Worm (Caenorhabditis elegans) whole organism, midembryonic: ENCODE results near the gene alg-2.
A peak's percentile ranks its signal among the peaks of the same experiment; 100 is the strongest.
"Not testable (repeated sequence)": the region's sequence is repeated elsewhere in the genome, so short reads cannot be mapped to it uniquely, and the experiment has no call there.

Experiments
- T22C8.4 ChIP-seq: fragments of 200-800 bp; sonication (Bioruptor generic); IDR thresholded peaks from 2 replicates; pipeline ENCODE4 v1.3.6; 2022; ENCODE audit warnings: missing genetic modification characterization, missing compliant biosample characterization
- cog-1 ChIP-seq: sonication (generic microtip); optimal IDR thresholded peaks from 2 replicates; lab custom pipeline; 2016; ENCODE audit warnings: missing genetic modification characterization, missing compliant biosample characterization
- flt-1 ChIP-seq: fragments of 200-800 bp; sonication (Bioruptor generic); IDR thresholded peaks from 2 replicates; pipeline ENCODE4 v1.3.6; 2022; ENCODE audit warnings: missing genetic modification characterization, missing compliant biosample characterization
- klf-2 ChIP-seq: fragments of 200-800 bp; sonication (Bioruptor generic); conservative IDR thresholded peaks from 2 replicates; pipeline ENCODE4 v1.3.6; 2022; ENCODE audit warnings: missing genetic modification reagents, missing genetic modification characterization, missing compliant biosample characterization
- med-1 ChIP-seq: sonication (generic microtip); optimal IDR thresholded peaks from 2 replicates; lab custom pipeline; 2017; ENCODE audit warnings: missing genetic modification characterization, mild to moderate bottlenecking, missing compliant biosample characterization, antibody characterized with exemption, missing genetic modification reagents; ENCODE audit not compliant: insufficient read depth
- ref-1 ChIP-seq: fragments of 200-800 bp; sonication (Bioruptor generic); conservative IDR thresholded peaks from 2 replicates; pipeline ENCODE4 v1.3.6; 2022; ENCODE audit warnings: missing genetic modification reagents, missing genetic modification characterization, missing compliant biosample characterization
- tab-1 ChIP-seq: fragments of 200-800 bp; sonication (Bioruptor generic); IDR thresholded peaks from 2 replicates; pipeline ENCODE4 v1.3.6; 2022; ENCODE audit warnings: missing genetic modification characterization, missing compliant biosample characterization
- ztf-23 ChIP-seq: fragments of 200-800 bp; sonication (Bioruptor generic); IDR thresholded peaks from 2 replicates; pipeline ENCODE4 v1.3.6; 2022; ENCODE audit warnings: missing genetic modification reagents, missing genetic modification characterization, missing compliant biosample characterization
- ztf-29 ChIP-seq: fragments of 200-800 bp; sonication (Bioruptor generic); IDR thresholded peaks from 2 replicates; pipeline ENCODE4 v1.3.6; 2022; ENCODE audit warnings: missing genetic modification reagents, missing genetic modification characterization, missing compliant biosample characterization

Gene alg-2

DNA sequence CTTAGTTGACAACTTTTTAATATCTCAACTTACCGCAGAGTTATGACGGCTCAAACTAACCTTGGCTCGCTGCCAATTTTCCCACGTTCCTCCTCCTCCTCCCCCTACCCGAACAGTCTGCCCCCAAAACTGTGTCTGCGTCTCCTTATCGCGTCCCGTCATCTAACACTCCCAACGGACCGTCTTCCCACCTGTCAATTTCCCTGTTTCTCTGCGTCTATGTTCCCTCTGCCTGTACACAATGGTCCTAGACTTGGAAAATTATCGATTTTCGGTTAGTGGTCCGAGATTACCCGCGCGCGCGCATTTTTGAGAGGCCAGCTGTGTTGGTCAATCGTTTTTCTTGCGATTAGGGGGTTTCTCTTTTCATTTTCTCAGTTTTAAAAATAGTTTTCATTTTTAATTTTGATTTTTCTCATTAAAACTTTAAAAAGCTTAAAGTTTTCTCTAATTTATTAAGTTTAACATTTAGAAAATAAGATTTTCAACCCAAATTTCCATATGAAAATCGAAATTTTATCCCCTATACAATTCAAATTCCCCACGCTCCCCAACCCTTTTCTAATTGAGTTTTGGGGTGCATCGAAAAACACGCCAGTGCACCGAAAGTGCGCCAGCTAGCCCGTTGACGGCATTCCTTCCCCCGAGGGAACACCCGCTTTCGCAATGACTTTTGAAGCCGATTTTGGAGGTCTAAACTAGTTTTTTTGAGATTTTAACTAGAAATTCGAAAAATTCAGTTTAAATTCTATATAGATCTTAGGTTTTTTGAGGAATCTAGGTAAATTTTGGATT lies at the start of gene alg-2:
TSS of gene alg-2 (plus strand) at position 220 of the 795 bp plus-strand sequence.
- TF ChIP-seq T22C8.4 (GFP tag; lab: Robert Waterston, UW) = peak; percentile 71; the same call in 1 of the 2 replicates
- TF ChIP-seq ztf-23 = no peak
- 0 out of 2 replicates have a peak, but pooled peaks have one; percentile 41 for TF ChIP-seq tab-1 (GFP tag; lab: Robert Waterston, UW)
- TF ChIP-seq flt-1 (GFP tag; lab: Robert Waterston, UW) = 0 out of 2 replicates have a peak, but pooled peaks have one; percentile 15

ce11 chrII:823529-823928 lies 49.5 kb upstream of the alg-2 start, which contains the start of gene F46F5.10:
Gene F46F5.10, plus strand, starts transcription at chrII:823829.
- TF ChIP-seq tab-1 (GFP tag; lab: Robert Waterston, UW) (no peak), cog-1 (tag; lab: Kevin White, UChicago) (no peak), med-1 (GFP tag; lab: Kevin White, UChicago) (no peak), T22C8.4 (GFP tag; lab: Robert Waterston, UW) (no peak), ref-1 (GFP tag; lab: Robert Waterston, UW) (no peak), flt-1 (GFP tag; lab: Robert Waterston, UW) (no peak), klf-2 (GFP tag; lab: Robert Waterston, UW) (no peak), ztf-23 (no peak), ztf-29 (GFP tag; lab: Robert Waterston, UW) (no peak)

ce11 chrII:825521-825920 lies 47.5 kb upstream of the alg-2 start, which contains the start of gene F28A10.1:
Gene F28A10.1, plus strand, starts transcription at chrII:825821.
- no peak for TF ChIP-seq T22C8.4 (GFP tag; lab: Robert Waterston, UW)

ce11 chrII:838414-838813 lies 34.6 kb upstream of the alg-2 start, which contains the start of gene F28A10.8:
Gene F28A10.8, minus strand, starts transcription at chrII:838514.
- TF ChIP-seq ref-1 (GFP tag; lab: Robert Waterston, UW) (no peak), flt-1 (GFP tag; lab: Robert Waterston, UW) (no peak), ztf-29 (GFP tag; lab: Robert Waterston, UW) (no peak), med-1 (GFP tag; lab: Kevin White, UChicago) (no peak), ztf-23 (no peak), tab-1 (GFP tag; lab: Robert Waterston, UW) (no peak), klf-2 (GFP tag; lab: Robert Waterston, UW) (no peak), T22C8.4 (GFP tag; lab: Robert Waterston, UW) (no peak), cog-1 (tag; lab: Kevin White, UChicago) (no peak)

DNA sequence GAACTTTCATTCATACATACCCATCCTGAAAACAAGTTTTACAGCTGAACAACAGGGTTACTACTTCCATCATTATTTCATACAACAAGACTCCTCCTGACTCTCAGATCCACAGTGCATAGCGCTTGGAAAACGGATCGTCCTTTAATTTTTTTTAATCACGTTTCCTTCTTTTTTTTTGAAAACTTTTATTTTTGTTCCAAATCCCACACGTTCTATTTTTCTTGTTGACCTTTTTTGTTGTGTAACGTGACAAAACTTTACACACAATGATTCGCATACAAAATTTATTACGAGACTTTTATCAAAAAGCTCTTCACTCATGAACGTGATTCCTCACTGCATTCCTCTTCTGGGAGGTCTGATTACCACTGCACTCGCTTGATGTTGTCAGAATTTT lies 32.9 kb upstream of the alg-2 start, which contains the start of gene clc-33:
TSS of gene clc-33 (plus strand) at position 301 of the 400 bp plus-strand sequence.
- TF ChIP-seq tab-1 (GFP tag; lab: Robert Waterston, UW) = no peak
- no peak for TF ChIP-seq klf-2 (GFP tag; lab: Robert Waterston, UW)

ce11 chrII:843971-844370 lies 29.0 kb upstream of the alg-2 start, which contains the start of gene F28A10.4:
Gene F28A10.4, plus strand, starts transcription at chrII:844271.
- TF ChIP-seq ztf-23 = no peak

DNA sequence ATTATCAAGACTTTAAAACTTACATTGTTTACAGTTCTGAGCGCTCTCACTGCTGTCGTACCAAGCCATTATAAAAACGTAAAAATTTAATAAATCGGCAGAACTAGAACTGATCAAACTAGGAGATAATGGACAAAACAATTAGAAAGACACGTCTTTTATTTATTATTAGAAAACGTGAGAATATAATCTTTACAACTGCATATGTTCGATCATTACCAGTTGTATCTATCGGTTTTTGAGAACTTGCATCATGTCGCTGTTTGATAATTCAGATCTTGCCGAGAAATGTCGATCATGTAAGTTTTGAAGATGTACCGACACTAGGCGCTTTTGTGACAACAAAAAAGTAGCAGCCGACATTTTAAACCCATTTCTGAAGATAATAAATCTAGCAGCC lies 27.4 kb upstream of the alg-2 start, which contains the start of gene F28A10.7:
TSS of gene F28A10.7 (minus strand) at position 101 of the 400 bp plus-strand sequence.
- TF ChIP-seq ztf-23 (no peak), ztf-29 (GFP tag; lab: Robert Waterston, UW) (no peak), med-1 (GFP tag; lab: Kevin White, UChicago) (no peak), tab-1 (GFP tag; lab: Robert Waterston, UW) (no peak), T22C8.4 (GFP tag; lab: Robert Waterston, UW) (no peak), cog-1 (tag; lab: Kevin White, UChicago) (no peak)

- TF ChIP-seq ztf-23 = no peak
- no peak for TF ChIP-seq flt-1 (GFP tag; lab: Robert Waterston, UW)
- TF ChIP-seq ztf-29 (GFP tag; lab: Robert Waterston, UW) = no peak
- no peak for TF ChIP-seq T22C8.4 (GFP tag; lab: Robert Waterston, UW)
- TF ChIP-seq tab-1 (GFP tag; lab: Robert Waterston, UW) = no peak
- no peak for TF ChIP-seq med-1 (GFP tag; lab: Kevin White, UChicago)
- no peak for TF ChIP-seq ref-1 (GFP tag; lab: Robert Waterston, UW)
- TF ChIP-seq cog-1 (tag; lab: Kevin White, UChicago) = no peak
- no peak for TF ChIP-seq klf-2 (GFP tag; lab: Robert Waterston, UW)
Measured at ce11 chrII:848519-848918, 24.5 kb upstream of the alg-2 start, which contains the start of the genes acdh-9 and F28A10.13. Gene acdh-9, minus strand, starts transcription at chrII:848603. Gene F28A10.13, plus strand, starts transcription at chrII:848812.

DNA sequence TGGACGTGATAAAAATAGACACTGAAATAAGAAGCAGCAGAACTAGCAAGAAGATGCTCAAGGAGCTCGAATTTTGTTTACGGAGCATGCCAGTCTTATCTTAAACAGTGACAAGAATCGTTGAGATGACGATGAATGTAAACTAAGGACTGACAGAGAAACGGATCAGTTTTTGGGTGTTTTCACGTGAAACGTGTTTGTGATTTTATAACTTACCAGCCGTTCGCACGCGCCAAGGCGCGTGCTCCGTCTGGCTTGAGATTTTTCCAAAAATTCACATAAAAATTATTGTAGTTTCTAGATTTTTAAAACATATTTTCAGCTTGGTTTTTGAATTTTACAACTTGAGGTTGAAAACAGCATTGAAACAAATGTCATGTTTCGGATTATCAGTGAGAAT lies 22.4 kb upstream of the alg-2 start, which contains the start of gene F28A10.5:
TSS of gene F28A10.5 (minus strand) at position 101 of the 400 bp plus-strand sequence.
- not testable (repeated sequence) for TF ChIP-seq tab-1 (GFP tag; lab: Robert Waterston, UW); med-1 (GFP tag; lab: Kevin White, UChicago); ref-1 (GFP tag; lab: Robert Waterston, UW)

ce11 chrII:861564-861963 lies 11.4 kb upstream of the alg-2 start, which contains the start of gene Y46B2A.4:
Gene Y46B2A.4, plus strand, starts transcription at chrII:861864.
- TF ChIP-seq cog-1 (tag; lab: Kevin White, UChicago) (no peak), klf-2 (GFP tag; lab: Robert Waterston, UW) (no peak), ref-1 (GFP tag; lab: Robert Waterston, UW) (no peak), ztf-29 (GFP tag; lab: Robert Waterston, UW) (no peak), tab-1 (GFP tag; lab: Robert Waterston, UW) (no peak), flt-1 (GFP tag; lab: Robert Waterston, UW) (no peak), ztf-23 (no peak), T22C8.4 (GFP tag; lab: Robert Waterston, UW) (no peak)
